Fruit fly (Drosophila melanogaster): ENCODE measurements around the gene IFT57.

Gene IFT57

DNA sequence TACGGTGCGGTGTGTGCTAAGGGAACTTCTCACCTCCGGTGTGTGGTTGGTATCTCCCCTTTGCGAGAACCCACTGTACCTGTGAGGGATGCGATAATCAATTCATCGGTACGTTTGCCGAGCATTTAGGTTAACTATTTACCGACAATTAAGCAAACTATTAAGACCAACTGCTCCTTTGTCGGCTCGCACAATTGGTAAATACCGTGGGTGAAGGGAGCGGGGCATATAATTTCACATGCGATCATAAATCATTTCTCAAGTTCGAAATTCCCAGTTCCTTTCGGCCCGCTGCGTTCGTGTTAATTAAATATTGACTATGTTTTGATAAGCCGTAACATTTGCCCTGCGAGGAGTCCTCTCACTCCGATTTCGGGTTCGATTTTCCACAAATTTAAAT, 18.3 kb downstream of the IFT57 start (continued):
- TF ChIP-seq sd (tag; optimal IDR thresholded peaks at IDR 0.05) = no peak
- TF ChIP-seq CG1647 (GFP tag; optimal IDR thresholded peaks at IDR 0.05) = no peak
- TF ChIP-seq zen (tag; optimal IDR thresholded peaks at IDR 0.05) = peak; percentile 41
- TF ChIP-seq ara (GFP tag; IDR thresholded peaks at IDR 0.05) = peak; percentile 48
- TF ChIP-seq CG15479 (GFP tag; optimal IDR thresholded peaks at IDR 0.05) = peak; percentile 26
- no peak for TF ChIP-seq CG15073 (GFP tag; optimal IDR thresholded peaks at IDR 0.05)
- TF ChIP-seq tll (GFP tag; optimal IDR thresholded peaks at IDR 0.05) = peak in 1 of 2 experiments; percentile 80
- TF ChIP-seq CG1603 (tag; optimal IDR thresholded peaks at IDR 0.05) = peak; percentile 11
- TF ChIP-seq CG6813 (GFP tag; optimal IDR thresholded peaks at IDR 0.05) = peak; percentile 54
- no peak for TF ChIP-seq usp (GFP tag; optimal IDR thresholded peaks at IDR 0.05)
- TF ChIP-seq CG16813 (GFP tag; IDR thresholded peaks at IDR 0.05; ENCODE audit: partially characterized antibody) = no peak
- TF ChIP-seq grau (tag; optimal IDR thresholded peaks at IDR 0.05) = peak; percentile 76
- TF ChIP-seq CG11093 (GFP tag; IDR thresholded peaks at IDR 0.05) = no peak
- TF ChIP-seq CG2202 (tag; optimal IDR thresholded peaks at IDR 0.05) = peak; percentile 16
- no peak for TF ChIP-seq CG30431 (GFP tag; optimal IDR thresholded peaks at IDR 0.05)
- peak; percentile 42; the same call in 1 of the 2 replicates for TF ChIP-seq crol (GFP tag; IDR thresholded peaks at IDR 0.05)
- no peak for TF ChIP-seq jing (GFP tag; optimal IDR thresholded peaks at IDR 0.05)
- TF ChIP-seq kni (GFP tag; optimal IDR thresholded peaks at IDR 0.05) = peak; percentile 18
- TF ChIP-seq Pdp1 (GFP tag; optimal IDR thresholded peaks at IDR 0.05) = peak in 1 of 2 experiments; percentile 1
- peak; percentile 4 for TF ChIP-seq pros (GFP tag; optimal IDR thresholded peaks at IDR 0.05)
- TF ChIP-seq psq (GFP tag; optimal IDR thresholded peaks at IDR 0.05) = no peak
- no peak for TF ChIP-seq Mes4 (GFP tag; optimal IDR thresholded peaks at IDR 0.05)
- peak; percentile 24 for TF ChIP-seq org-1 (GFP tag; optimal IDR thresholded peaks at IDR 0.05)
- no peak for TF ChIP-seq ftz-f1 (GFP tag; optimal IDR thresholded peaks at IDR 0.05)
- TF ChIP-seq Xrp1 (GFP tag; IDR thresholded peaks at IDR 0.05) = 0 out of 2 replicates have a peak, but pooled peaks have one; percentile 15
- TF ChIP-seq Meics (GFP tag; optimal IDR thresholded peaks at IDR 0.05) = no peak
- peak; percentile 79 for TF ChIP-seq Kr (GFP tag; optimal IDR thresholded peaks at IDR 0.05)
- TF ChIP-seq CG9437 (GFP tag; optimal IDR thresholded peaks at IDR 0.05) = no peak
- peak; percentile 28 for TF ChIP-seq gsb-n (tag; optimal IDR thresholded peaks at IDR 0.05)
- TF ChIP-seq ttk (GFP tag; IDR thresholded peaks at IDR 0.05) = no peak
- TF ChIP-seq ken (GFP tag; IDR thresholded peaks at IDR 0.05) = no peak
- TF ChIP-seq CG18262 (tag; optimal IDR thresholded peaks at IDR 0.05) = peak; percentile 8
- TF ChIP-seq CG33557 (GFP tag; optimal IDR thresholded peaks at IDR 0.05) = peak; percentile 49
- no peak for TF ChIP-seq CG8290 (GFP tag; optimal IDR thresholded peaks at IDR 0.05)
- TF ChIP-seq CG8290 (tag; optimal IDR thresholded peaks at IDR 0.05) = peak in 1 of 2 experiments; percentile 0
- TF ChIP-seq otp (GFP tag; IDR thresholded peaks at IDR 0.05) = peak; percentile 54; the same call in 1 of the 3 replicates
- no peak for TF ChIP-seq CG7987 (GFP tag; optimal IDR thresholded peaks at IDR 0.05)
- TF ChIP-seq Opbp (GFP tag; IDR thresholded peaks at IDR 0.05; ENCODE audit: partially characterized antibody) = no peak
- peak; percentile 79 for TF ChIP-seq ac (GFP tag; optimal IDR thresholded peaks at IDR 0.05)
- TF ChIP-seq fd102C (GFP tag; optimal IDR thresholded peaks at IDR 0.05) = peak; percentile 84
- TF ChIP-seq CG4360 (GFP tag; IDR thresholded peaks at IDR 0.05) = no peak
- TF ChIP-seq CG14710 (tag; optimal IDR thresholded peaks at IDR 0.05) = peak; percentile 20
- TF ChIP-seq CG7745 (tag; optimal IDR thresholded peaks at IDR 0.05) = peak; percentile 45
- peak; percentile 2 for TF ChIP-seq CG1233 (GFP tag; optimal IDR thresholded peaks at IDR 0.05)
- TF ChIP-seq cad (GFP tag; optimal IDR thresholded peaks at IDR 0.05) = peak; percentile 11
